Worm (Caenorhabditis elegans): ENCODE results near the gene bkip-1.
"Not testable (repeated sequence)": the region's sequence is repeated elsewhere in the genome, so short reads cannot be mapped to it uniquely, and the experiment has no call there.

DNA sequence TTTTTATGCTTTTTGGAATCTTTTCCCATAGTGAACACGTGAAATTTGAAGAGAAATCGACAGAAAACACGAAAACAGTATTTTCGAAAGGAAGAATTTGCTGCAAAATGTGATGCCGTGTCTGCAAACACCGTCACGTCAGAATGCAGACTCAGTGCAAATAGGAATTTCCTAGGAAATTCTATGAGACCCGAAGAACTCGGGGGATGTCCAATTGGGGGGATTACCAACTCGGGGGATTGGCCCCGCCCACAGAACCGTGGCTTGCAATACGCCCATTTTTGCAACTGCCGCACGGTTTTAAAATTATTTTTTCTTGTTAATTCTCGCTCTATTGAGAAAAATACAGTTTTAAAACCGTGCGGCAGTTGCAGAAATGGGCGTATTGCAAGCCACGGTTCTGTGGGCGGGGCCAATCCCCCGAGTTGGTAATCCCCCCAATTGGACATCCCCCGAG, 41.1 kb downstream of the bkip-1 start, which contains the start of gene cacn-1:
- TF ChIP-seq unc-39 (tag; optimal IDR thresholded peaks at IDR 0.05); mab-5 (tag; optimal IDR thresholded peaks at IDR 0.05); zag-1 (tag; optimal IDR thresholded peaks at IDR 0.05); unc-62 (GFP tag; optimal IDR thresholded peaks at IDR 0.05); mbf-1 (tag; optimal IDR thresholded peaks at IDR 0.05); R02D3.7 (tag; optimal IDR thresholded peaks at IDR 0.05); mdl-1 (tag; optimal IDR thresholded peaks at IDR 0.05); nhr-237 (tag; optimal IDR thresholded peaks at IDR 0.05); fos-1 (tag; optimal IDR thresholded peaks at IDR 0.05); ceh-82 (tag; optimal IDR thresholded peaks at IDR 0.05); ama-1 (optimal IDR thresholded peaks at IDR 0.05): not testable (repeated sequence)
- peak; percentile 42 for TF ChIP-seq unc-55 (GFP tag; optimal IDR thresholded peaks at IDR 0.05)

Measured in whole organism, L2 larva.